Fruit fly (Drosophila melanogaster) whole organism, wandering third instar larva: ENCODE measurements around the gene CG1208.

Experiments used
- Abd-B ChIP-seq: fragments of >200 bp; optimal IDR thresholded peaks from 2 replicates; lab custom pipeline; 2017; ENCODE audit warnings: missing biosample characterization, missing genetic modification characterization
- CG32264 ChIP-seq: fragments of 200-800 bp; sonication (Bioruptor generic); optimal IDR thresholded peaks from 2 replicates; lab custom pipeline; 2016; ENCODE audit warnings: missing biosample characterization, missing genetic modification characterization
- CG9705 ChIP-seq: fragments of 200-800 bp; sonication (Bioruptor generic); optimal IDR thresholded peaks from 2 replicates; lab custom pipeline; 2018; ENCODE audit warnings: missing biosample characterization, mild to moderate bottlenecking, missing genetic modification characterization
- CrebA ChIP-seq: fragments of 200-800 bp; sonication (Bioruptor generic); optimal IDR thresholded peaks from 2 replicates; lab custom pipeline; 2016; ENCODE audit warnings: missing biosample characterization, mild to moderate bottlenecking, missing genetic modification characterization, borderline replicate concordance
- Dfd ChIP-seq: fragments of >200 bp; optimal IDR thresholded peaks from 2 replicates; lab custom pipeline; 2017; ENCODE audit warnings: missing biosample characterization, missing genetic modification characterization
- Dif ChIP-seq: fragments of 200-275, 200-300 bp; sonication (Bioruptor generic); optimal IDR thresholded peaks from 2 replicates; lab custom pipeline; 2018; ENCODE audit warnings: missing biosample characterization, missing genetic modification characterization; ENCODE audit not compliant: partially characterized antibody
- GATAd ChIP-seq: sonication (Bioruptor generic); optimal IDR thresholded peaks from 2 replicates; lab custom pipeline; 2016; ENCODE audit warnings: missing biosample characterization, missing genetic modification characterization
- HLH106 ChIP-seq: fragments of 200-800 bp; optimal IDR thresholded peaks from 3 replicates; lab custom pipeline; 2019; ENCODE audit warnings: missing biosample characterization, mild to moderate bottlenecking, missing genetic modification characterization, moderate library complexity
- Hnf4 ChIP-seq: fragments of 200-800 bp; sonication (Bioruptor generic); optimal IDR thresholded peaks from 2 replicates; lab custom pipeline; 2016; ENCODE audit warnings: missing biosample characterization, mild to moderate bottlenecking, missing genetic modification characterization
- Hr78 ChIP-seq: fragments of >200 bp; optimal IDR thresholded peaks from 2 replicates; lab custom pipeline; 2017; ENCODE audit warnings: missing biosample characterization, missing genetic modification characterization
- Hr83 ChIP-seq: fragments of 200-300 bp; sonication (Bioruptor generic); optimal IDR thresholded peaks from 2 replicates; lab custom pipeline; 2016; ENCODE audit warnings: missing biosample characterization, mild to moderate bottlenecking, missing genetic modification characterization, moderate library complexity; ENCODE audit not compliant: poor library complexity, severe bottlenecking
- Jra ChIP-seq: sonication (Bioruptor generic); optimal IDR thresholded peaks from 2 replicates; lab custom pipeline; 2016; ENCODE audit warnings: missing biosample characterization, missing genetic modification characterization
- Mio ChIP-seq: sonication (Bioruptor generic); optimal IDR thresholded peaks from 2 replicates; lab custom pipeline; 2016; ENCODE audit warnings: missing biosample characterization, missing genetic modification characterization
- Myc ChIP-seq: fragments of >200 bp; optimal IDR thresholded peaks from 2 replicates; lab custom pipeline; 2017
- N ChIP-seq: fragments of >200 bp; optimal IDR thresholded peaks from 2 replicates; lab custom pipeline; 2018; ENCODE audit warnings: missing biosample characterization, missing external identifiers, missing genetic modification characterization
- OdsH ChIP-seq: fragments of 200-800 bp; sonication (Bioruptor generic); optimal IDR thresholded peaks from 2 replicates; lab custom pipeline; 2016; ENCODE audit warnings: missing biosample characterization, mild to moderate bottlenecking, missing genetic modification characterization
- Rel ChIP-seq, 2 experiments: fragments of 200-800 bp; sonication (Bioruptor generic) in 1 of 2; optimal IDR thresholded peaks; 2 replicates in 1 of 2; 3 replicates in 1 of 2; lab custom pipeline; 2016 to 2019; ENCODE audit warnings: mild to moderate bottlenecking in 2 of 2, missing biosample characterization in 2 of 2, missing genetic modification characterization in 2 of 2, moderate library complexity in 1 of 2
- Sp1 ChIP-seq: fragments of 200-800 bp; sonication (Bioruptor generic); optimal IDR thresholded peaks from 3 replicates; lab custom pipeline; 2019; ENCODE audit warnings: missing biosample characterization, mild to moderate bottlenecking, missing genetic modification characterization, moderate library complexity
- Vsx2 ChIP-seq: fragments of 200-300, 225-300 bp; sonication (Bioruptor generic); optimal IDR thresholded peaks from 2 replicates; lab custom pipeline; 2018; ENCODE audit warnings: missing biosample characterization, missing genetic modification characterization; ENCODE audit not compliant: partially characterized antibody
- br ChIP-seq: fragments of 200-800 bp; sonication (Bioruptor generic); optimal IDR thresholded peaks from 2 replicates; lab custom pipeline; 2016; ENCODE audit warnings: missing biosample characterization, missing genetic modification characterization
- brk ChIP-seq: fragments of 200-800 bp; sonication (Bioruptor generic); optimal IDR thresholded peaks from 2 replicates; lab custom pipeline; 2016; ENCODE audit warnings: missing biosample characterization, mild to moderate bottlenecking, missing genetic modification characterization
- dl ChIP-seq, 2 experiments: fragments of 175-275, 200-275 bp in 1 of 2; fragments of 200-275 bp in 1 of 2; sonication (Bioruptor generic); optimal IDR thresholded peaks; lab custom pipeline; 2018; ENCODE audit warnings: mild to moderate bottlenecking in 2 of 2, missing biosample characterization in 2 of 2, missing genetic modification characterization in 2 of 2, moderate library complexity in 2 of 2; ENCODE audit not compliant: partially characterized antibody in 2 of 2, insufficient read depth in 1 of 2
- dmrt93B ChIP-seq: fragments of 200-800 bp; sonication (Bioruptor generic); optimal IDR thresholded peaks from 2 replicates; lab custom pipeline; 2018; ENCODE audit warnings: missing biosample characterization, mild to moderate bottlenecking, missing genetic modification characterization
- dsf ChIP-seq: sonication (Bioruptor generic); optimal IDR thresholded peaks from 2 replicates; lab custom pipeline; 2016; ENCODE audit warnings: missing biosample characterization, missing genetic modification characterization, borderline replicate concordance
- ey ChIP-seq: fragments of 200-800 bp; sonication (Bioruptor generic); optimal IDR thresholded peaks from 2 replicates; lab custom pipeline; 2016; ENCODE audit warnings: missing biosample characterization, missing genetic modification characterization
- foxo ChIP-seq, 2 experiments: fragments of 200-800 bp; sonication (Bioruptor generic); optimal IDR thresholded peaks; 2 replicates in 1 of 2; 3 replicates in 1 of 2; lab custom pipeline; 2016 to 2017; ENCODE audit warnings: missing biosample characterization in 2 of 2, missing genetic modification characterization in 2 of 2
- fru ChIP-seq: fragments of 200-800 bp; sonication (Bioruptor generic); optimal IDR thresholded peaks from 3 replicates; lab custom pipeline; 2016; ENCODE audit warnings: missing biosample characterization, mild to moderate bottlenecking, missing genetic modification characterization
- h ChIP-seq: fragments of 200-800 bp; sonication (Bioruptor generic); optimal IDR thresholded peaks from 3 replicates; lab custom pipeline; 2016; ENCODE audit warnings: missing biosample characterization, mild to moderate bottlenecking, missing genetic modification characterization
- jim ChIP-seq: fragments of 175-275, 200-325 bp; sonication (Bioruptor generic); optimal IDR thresholded peaks from 2 replicates; lab custom pipeline; 2016; ENCODE audit warnings: missing biosample characterization, mild to moderate bottlenecking, missing genetic modification characterization
- lola ChIP-seq: fragments of >200 bp; optimal IDR thresholded peaks from 2 replicates; lab custom pipeline; 2017; ENCODE audit warnings: missing biosample characterization, missing genetic modification characterization
- pan ChIP-seq: fragments of >200 bp; optimal IDR thresholded peaks from 2 replicates; lab custom pipeline; 2017
- psq ChIP-seq: fragments of 200-800 bp; sonication (Bioruptor generic); optimal IDR thresholded peaks from 3 replicates; lab custom pipeline; 2017; ENCODE audit warnings: missing biosample characterization, mild to moderate bottlenecking, missing genetic modification characterization, moderate library complexity
- rgr ChIP-seq: fragments of 200-800 bp; sonication (Bioruptor generic); optimal IDR thresholded peaks from 3 replicates; lab custom pipeline; 2016; ENCODE audit warnings: missing biosample characterization, mild to moderate bottlenecking, missing genetic modification characterization
- sage ChIP-seq: fragments of 200-800 bp; sonication (Bioruptor generic); optimal IDR thresholded peaks from 2 replicates; lab custom pipeline; 2016; ENCODE audit warnings: missing biosample characterization, mild to moderate bottlenecking, missing genetic modification characterization
- sv ChIP-seq: fragments of 200-800 bp; sonication (Bioruptor generic); optimal IDR thresholded peaks from 3 replicates; lab custom pipeline; 2016; ENCODE audit warnings: missing biosample characterization, missing genetic modification characterization
- tai ChIP-seq: sonication (Bioruptor generic); optimal IDR thresholded peaks from 2 replicates; lab custom pipeline; 2016; ENCODE audit warnings: missing biosample characterization, missing genetic modification characterization
- usp ChIP-seq: fragments of >200 bp; optimal IDR thresholded peaks from 2 replicates; lab custom pipeline; 2017; ENCODE audit warnings: missing biosample characterization, missing genetic modification characterization
- woc ChIP-seq: sonication (Bioruptor generic); optimal IDR thresholded peaks from 2 replicates; lab custom pipeline; 2016; ENCODE audit warnings: missing biosample characterization, mild to moderate bottlenecking, missing genetic modification characterization

Gene CG1208

DNA sequence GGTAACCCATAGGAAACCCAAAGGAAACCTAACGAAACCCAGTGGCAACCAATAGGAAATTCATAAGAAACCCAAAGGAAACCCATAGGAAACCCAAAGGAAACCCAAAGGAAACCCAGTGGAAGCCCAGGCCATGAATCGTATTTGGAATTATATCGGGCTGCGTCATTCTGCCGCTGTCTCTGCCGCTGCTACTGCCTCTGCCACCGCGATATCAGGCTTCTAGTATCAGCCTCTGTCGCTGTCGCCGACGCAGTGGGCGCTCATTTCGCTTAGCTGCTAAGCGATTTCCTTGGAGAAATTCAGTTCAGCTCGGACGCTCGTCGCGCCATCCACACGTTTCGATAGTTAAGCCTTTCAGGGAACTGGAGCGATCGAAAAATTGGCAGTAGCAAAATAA, at the start of gene CG1208:
Gene CG1208 (plus strand): TSS at position 301 of the 400 bp plus-strand sequence.
- no peak for TF ChIP-seq CG9705 (GFP tag; lab: Kevin White, UChicago)
- no peak for TF ChIP-seq Abd-B (GFP tag; lab: Kevin White, UChicago)
- TF ChIP-seq Jra (GFP tag; lab: Kevin White, UChicago): no peak
- no peak for TF ChIP-seq Hr78
- TF ChIP-seq fru (GFP tag; lab: Kevin White, UChicago): no peak
- TF ChIP-seq CrebA (GFP tag; lab: Kevin White, UChicago): no peak
- no peak for TF ChIP-seq sage (GFP tag; lab: Kevin White, UChicago)
- no peak for TF ChIP-seq dsf (GFP tag; lab: Kevin White, UChicago)
- no peak for TF ChIP-seq OdsH (GFP tag; lab: Kevin White, UChicago)
- TF ChIP-seq Hnf4: no peak
- TF ChIP-seq brk (GFP tag; lab: Kevin White, UChicago): no peak
- no peak for TF ChIP-seq HLH106
- TF ChIP-seq Sp1: no peak

- TF ChIP-seq Jra (GFP tag; lab: Kevin White, UChicago): peak; percentile 96
- TF ChIP-seq N (GFP tag; lab: Kevin White, UChicago): no peak
- peak; percentile 96 for TF ChIP-seq Hr83 (GFP tag; lab: Kevin White, UChicago)
- peak; percentile 86 for TF ChIP-seq psq (GFP tag; lab: Kevin White, UChicago)
- peak; percentile 42 for TF ChIP-seq sage (GFP tag; lab: Kevin White, UChicago)
- TF ChIP-seq Abd-B (GFP tag; lab: Kevin White, UChicago): no peak
- TF ChIP-seq Dfd (GFP tag; lab: Kevin White, UChicago): no peak
- peak; percentile 85 for TF ChIP-seq dsf (GFP tag; lab: Kevin White, UChicago)
- peak; percentile 79 for TF ChIP-seq Sp1
- TF ChIP-seq dl (GFP tag; optimal IDR thresholded peaks at IDR 0.05; lab: Kevin White, UChicago; ENCODE audit: insufficient read depth in 1 of 2, partially characterized antibody in 2 of 2): no peak
- TF ChIP-seq Hnf4: peak; percentile 91
- peak; percentile 57 for TF ChIP-seq CG9705 (GFP tag; lab: Kevin White, UChicago)
- peak; percentile 84 for TF ChIP-seq dmrt93B (GFP tag; lab: Kevin White, UChicago)
- TF ChIP-seq OdsH (GFP tag; lab: Kevin White, UChicago): peak; percentile 86
- TF ChIP-seq CG32264 (GFP tag; lab: Kevin White, UChicago): peak; percentile 62
- no peak for TF ChIP-seq Rel (GFP tag; optimal IDR thresholded peaks at IDR 0.05; lab: Kevin White, UChicago)
- peak; percentile 28 for TF ChIP-seq Rel (tag; optimal IDR thresholded peaks at IDR 0.05; lab: Kevin White, UChicago)
- TF ChIP-seq lola (GFP tag; lab: Kevin White, UChicago): no peak
- peak; percentile 41 to 92 for TF ChIP-seq foxo (GFP tag; optimal IDR thresholded peaks at IDR 0.05; lab: Kevin White, UChicago)
- TF ChIP-seq fru (GFP tag; lab: Kevin White, UChicago): peak; percentile 93
- TF ChIP-seq tai (GFP tag; lab: Kevin White, UChicago): no peak
- TF ChIP-seq Mio (GFP tag; lab: Kevin White, UChicago): peak; percentile 45
- no peak for TF ChIP-seq Hr78
- TF ChIP-seq usp (GFP tag; lab: Kevin White, UChicago): no peak
- TF ChIP-seq Dif (GFP tag; lab: Kevin White, UChicago): no peak
- TF ChIP-seq woc (GFP tag; lab: Kevin White, UChicago): peak; percentile 98
- TF ChIP-seq GATAd (GFP tag; lab: Kevin White, UChicago): peak; percentile 91
- no peak for TF ChIP-seq Vsx2 (GFP tag; lab: Kevin White, UChicago)
- TF ChIP-seq sv (GFP tag; lab: Kevin White, UChicago): peak; percentile 93
- TF ChIP-seq brk (GFP tag; lab: Kevin White, UChicago): no peak
- TF ChIP-seq h (GFP tag; lab: Kevin White, UChicago): peak; percentile 92
- no peak for TF ChIP-seq CrebA (GFP tag; lab: Kevin White, UChicago)
- TF ChIP-seq br (GFP tag; lab: Kevin White, UChicago): peak; percentile 90
- no peak for TF ChIP-seq pan (lab: Kevin White, UChicago)
- peak; percentile 84 for TF ChIP-seq Myc (lab: Kevin White, UChicago)
- peak; percentile 92 for TF ChIP-seq rgr (GFP tag; lab: Kevin White, UChicago)
- peak; percentile 89 for TF ChIP-seq ey (GFP tag; lab: Kevin White, UChicago)
- TF ChIP-seq HLH106: peak; percentile 83
- no peak for TF ChIP-seq jim (GFP tag; lab: Kevin White, UChicago)
- TF ChIP-seq, all 38 proteins: peak for 24
Measured at dm6 chr3R:5789025-5789953, 42.1 kb upstream of the CG1208 start, which contains the start of the genes Hat1 and Rpn5. Gene Hat1 (minus strand): TSS chr3R:5789384. Gene Rpn5 (plus strand): TSS chr3R:5789493.
